Worm (Caenorhabditis elegans) whole organism, L2 larva: ENCODE measurements around the gene R02D5.3.

Source experiments
- alr-1 ChIP-seq: fragments of 150-350 bp; optimal IDR thresholded peaks from 2 replicates; lab custom pipeline; 2014; ENCODE audit warnings: missing biosample characterization, missing genetic modification characterization
- ama-1 ChIP-seq: fragments of 150-350 bp; optimal IDR thresholded peaks from 2 replicates; lab custom pipeline; 2018; ENCODE audit warnings: inconsistent platforms
- blmp-1 ChIP-seq: sonication (generic microtip); optimal IDR thresholded peaks from 2 replicates; lab custom pipeline; 2017; ENCODE audit warnings: missing genetic modification characterization, mild to moderate bottlenecking, missing compliant biosample characterization, antibody characterized with exemption, moderate library complexity; ENCODE audit not compliant: insufficient read depth
- ceh-16 ChIP-seq: fragments of 150-350 bp; optimal IDR thresholded peaks from 2 replicates; lab custom pipeline; 2014; ENCODE audit warnings: missing biosample characterization, missing genetic modification characterization
- elt-1 ChIP-seq: fragments of 150-350 bp; optimal IDR thresholded peaks from 2 replicates; lab custom pipeline; 2014; ENCODE audit warnings: missing biosample characterization, missing genetic modification characterization
- lin-11 ChIP-seq: fragments of 150-350 bp; sonication (generic microtip); optimal IDR thresholded peaks from 2 replicates; lab custom pipeline; 2014; ENCODE audit warnings: missing biosample characterization, missing genetic modification characterization, inconsistent platforms, mixed read lengths
- nhr-129 ChIP-seq: fragments of 150-350 bp; optimal IDR thresholded peaks from 2 replicates; lab custom pipeline; 2014; ENCODE audit warnings: missing biosample characterization, missing genetic modification characterization
- nhr-25 ChIP-seq: fragments of 150-350 bp; sonication (generic microtip); optimal IDR thresholded peaks from 3 replicates; lab custom pipeline; 2014; ENCODE audit warnings: missing biosample characterization, missing genetic modification characterization
- unc-62 ChIP-seq: fragments of 150-350 bp; optimal IDR thresholded peaks from 2 replicates; lab custom pipeline; 2014; ENCODE audit warnings: missing biosample characterization, missing genetic modification reagents, missing genetic modification characterization
- zag-1 ChIP-seq: fragments of 150-350 bp; optimal IDR thresholded peaks from 2 replicates; lab custom pipeline; 2014; ENCODE audit warnings: missing biosample characterization, missing genetic modification characterization
- ztf-11 ChIP-seq: sonication (generic microtip); optimal IDR thresholded peaks from 2 replicates; lab custom pipeline; 2017; ENCODE audit warnings: missing biosample characterization, missing genetic modification characterization
- ztf-4 ChIP-seq: fragments of 150-350 bp; optimal IDR thresholded peaks from 2 replicates; lab custom pipeline; 2014; ENCODE audit warnings: missing biosample characterization, missing genetic modification characterization

- TF ChIP-seq nhr-129 (tag; lab: Kevin White, UChicago) (no peak), lin-11 (tag; lab: Kevin White, UChicago) (no peak), ztf-4 (tag; lab: Kevin White, UChicago) (no peak), nhr-25 (tag; lab: Kevin White, UChicago) (no peak), elt-1 (tag; lab: Kevin White, UChicago) (no peak), ama-1 (lab: Kevin White, UChicago) (no peak), zag-1 (tag; lab: Kevin White, UChicago) (no peak), ceh-16 (tag; lab: Kevin White, UChicago) (no peak), alr-1 (tag; lab: Kevin White, UChicago) (no peak), blmp-1 (tag; lab: Kevin White, UChicago) (no peak), ztf-11 (tag; lab: Kevin White, UChicago) (no peak), unc-62 (GFP tag; lab: Kevin White, UChicago) (no peak)
Observed at ce11 chrV:14480533-14480932, 2.4 kb upstream of the R02D5.3 start.
